ENCODE assay signal across 6 fruit fly cellular contexts in genomic region chr3L:10630885-10631359, dm6.
A peak's percentile ranks its signal among the peaks of the same experiment; 100 is the strongest.
TF ChIP-seq lines count a peak whose summit lies in the region.

Gene CG42535, minus strand, starts transcription at chr3L:10630935.
Gene CG34001, plus strand, starts transcription at chr3L:10631079.
Gene hay, plus strand, starts transcription at chr3L:10631079.

- peak; percentile 24 to 36 for TF ChIP-seq CTCF in S2 (optimal IDR thresholded peaks at IDR 0.05; lab: Kevin White, UChicago)
- TF ChIP-seq CTCF in whole organism, embryonic (GFP tag; optimal IDR thresholded peaks at IDR 0.05; lab: Kevin White, UChicago): no peak

TF ChIP-seq in whole organism, adult, 20 proteins besides CTCF, POLR2A, EP300 and RAD21 (continues in another document):
- TF ChIP-seq CG11617 (GFP tag; optimal IDR thresholded peaks at IDR 0.05; lab: Kevin White, UChicago) (no peak), CG1620 (GFP tag; optimal IDR thresholded peaks at IDR 0.05; lab: Kevin White, UChicago) (no peak), cnc (optimal IDR thresholded peaks at IDR 0.05; lab: Kevin White, UChicago) (no peak), Mnt (GFP tag; optimal IDR thresholded peaks at IDR 0.05; lab: Kevin White, UChicago) (no peak), bab1 (GFP tag; optimal IDR thresholded peaks at IDR 0.05; lab: Kevin White, UChicago) (peak; percentile 24), kay (GFP tag; lab: Kevin White, UChicago; ENCODE audit: borderline replicate concordance) (no peak), CG33017 (tag; optimal IDR thresholded peaks at IDR 0.05; lab: Kevin White, UChicago) (no peak), cic (GFP tag; optimal IDR thresholded peaks at IDR 0.05; lab: Kevin White, UChicago) (no peak), ovo (GFP tag; optimal IDR thresholded peaks at IDR 0.05; lab: Kevin White, UChicago) (no peak), CG7101 (tag; optimal IDR thresholded peaks at IDR 0.05; lab: Kevin White, UChicago) (peak; percentile 11), tj (GFP tag; optimal IDR thresholded peaks at IDR 0.05; lab: Kevin White, UChicago) (no peak), CG12768 (GFP tag; optimal IDR thresholded peaks at IDR 0.05; lab: Kevin White, UChicago) (no peak), CG14711 (tag; optimal IDR thresholded peaks at IDR 0.05; lab: Kevin White, UChicago) (peak; percentile 4), CG7045 (GFP tag; optimal IDR thresholded peaks at IDR 0.05; lab: Kevin White, UChicago) (no peak), Hr96 (GFP tag; optimal IDR thresholded peaks at IDR 0.05; lab: Kevin White, UChicago) (peak; percentile 1), pad (GFP tag; optimal IDR thresholded peaks at IDR 0.05; lab: Kevin White, UChicago) (peak; percentile 16), toe (GFP tag; optimal IDR thresholded peaks at IDR 0.05; lab: Kevin White, UChicago) (no peak), Crg-1 (GFP tag; optimal IDR thresholded peaks at IDR 0.05; lab: Kevin White, UChicago) (no peak), Clk (GFP tag; optimal IDR thresholded peaks at IDR 0.05; lab: Kevin White, UChicago) (no peak)

TF ChIP-seq in whole organism, embryonic, 481 proteins besides CTCF, POLR2A, EP300 and RAD21 (continues in another document):
- TF ChIP-seq bab2 (GFP tag; optimal IDR thresholded peaks at IDR 0.05; lab: Kevin White, UChicago) (peak; percentile 4), onecut (GFP tag; IDR thresholded peaks at IDR 0.05; lab: Robert Waterston, UW) (no peak), CG12391 (tag; optimal IDR thresholded peaks at IDR 0.05; lab: Kevin White, UChicago) (peak; percentile 7), CG14710 (tag; optimal IDR thresholded peaks at IDR 0.05; lab: Kevin White, UChicago) (peak; percentile 63), nmo (GFP tag; optimal IDR thresholded peaks at IDR 0.05; lab: Kevin White, UChicago) (peak; percentile 60), fd102C (GFP tag; optimal IDR thresholded peaks at IDR 0.05; lab: Kevin White, UChicago) (no peak), Sry-δ (GFP tag; optimal IDR thresholded peaks at IDR 0.05; lab: Kevin White, UChicago) (peak; percentile 56), twi (tag; optimal IDR thresholded peaks at IDR 0.05; lab: Kevin White, UChicago) (peak; percentile 4), phol (tag; optimal IDR thresholded peaks at IDR 0.05; lab: Kevin White, UChicago) (peak; percentile 43), gro (GFP tag; optimal IDR thresholded peaks at IDR 0.05; lab: Kevin White, UChicago) (no peak), pros (GFP tag; optimal IDR thresholded peaks at IDR 0.05; lab: Kevin White, UChicago) (no peak), CG6791 (GFP tag; IDR thresholded peaks at IDR 0.05; lab: Robert Waterston, UW; ENCODE audit: partially characterized antibody) (0 out of 3 replicates have a peak, but pooled peaks have one; percentile 20), Hr3 (GFP tag; optimal IDR thresholded peaks at IDR 0.05; lab: Kevin White, UChicago) (no peak), Lhr (GFP tag; optimal IDR thresholded peaks at IDR 0.05; lab: Kevin White, UChicago) (peak; percentile 26), Kr (GFP tag; optimal IDR thresholded peaks at IDR 0.05; lab: Kevin White, UChicago) (no peak), CG7556 (GFP tag; optimal IDR thresholded peaks at IDR 0.05; lab: Kevin White, UChicago) (no peak), CG17829 (tag; optimal IDR thresholded peaks at IDR 0.05; lab: Kevin White, UChicago) (peak; percentile 36), zfh2 (GFP tag; optimal IDR thresholded peaks at IDR 0.05; lab: Kevin White, UChicago) (peak; percentile 29)

TF ChIP-seq in whole organism, prepupa, 60 proteins besides CTCF, POLR2A, EP300 and RAD21:
- TF ChIP-seq Sox14 (GFP tag; optimal IDR thresholded peaks at IDR 0.05; lab: Kevin White, UChicago) (peak; percentile 45), Eip78C (GFP tag; lab: Kevin White, UChicago) (no peak), CG11762 (GFP tag; optimal IDR thresholded peaks at IDR 0.05; lab: Kevin White, UChicago; ENCODE audit: insufficient read depth) (no peak)

TF ChIP-seq in whole organism, pupa, 21 proteins besides CTCF, POLR2A, EP300 and RAD21:
- TF ChIP-seq CG4496 (GFP tag; IDR thresholded peaks at IDR 0.05; lab: Robert Waterston, UW) (no peak), Ets98B (GFP tag; IDR thresholded peaks at IDR 0.05; lab: Robert Waterston, UW) (no peak), CG8159 (tag; optimal IDR thresholded peaks at IDR 0.05; lab: Kevin White, UChicago) (no peak), CG9948 (tag; optimal IDR thresholded peaks at IDR 0.05; lab: Kevin White, UChicago) (no peak), Pif1B (GFP tag; optimal IDR thresholded peaks at IDR 0.05; lab: Kevin White, UChicago) (no peak), D1 (tag; optimal IDR thresholded peaks at IDR 0.05; lab: Kevin White, UChicago) (peak; percentile 34), Snoo (tag; optimal IDR thresholded peaks at IDR 0.05; lab: Kevin White, UChicago) (no peak), CG32121 (GFP tag; IDR thresholded peaks at IDR 0.05; lab: Robert Waterston, UW) (no peak), EcR (GFP tag; optimal IDR thresholded peaks at IDR 0.05; lab: Kevin White, UChicago) (no peak)

TF ChIP-seq in whole organism, wandering third instar larva, 38 proteins besides CTCF, POLR2A, EP300 and RAD21:
- TF ChIP-seq foxo (GFP tag; optimal IDR thresholded peaks at IDR 0.05; lab: Kevin White, UChicago) (peak in 1 of 2 experiments; percentile 5), N (GFP tag; optimal IDR thresholded peaks at IDR 0.05; lab: Kevin White, UChicago) (no peak), tai (GFP tag; optimal IDR thresholded peaks at IDR 0.05; lab: Kevin White, UChicago) (no peak), CrebA (GFP tag; optimal IDR thresholded peaks at IDR 0.05; lab: Kevin White, UChicago; ENCODE audit: borderline replicate concordance) (no peak), Mio (GFP tag; optimal IDR thresholded peaks at IDR 0.05; lab: Kevin White, UChicago) (no peak), GATAd (GFP tag; optimal IDR thresholded peaks at IDR 0.05; lab: Kevin White, UChicago) (no peak), CG32264 (GFP tag; optimal IDR thresholded peaks at IDR 0.05; lab: Kevin White, UChicago) (no peak), jim (GFP tag; optimal IDR thresholded peaks at IDR 0.05; lab: Kevin White, UChicago) (no peak), Sp1 (GFP tag; optimal IDR thresholded peaks at IDR 0.05; lab: Kevin White, UChicago) (no peak), Myc (optimal IDR thresholded peaks at IDR 0.05; lab: Kevin White, UChicago) (peak; percentile 62)
